Fruit fly (Drosophila melanogaster) whole organism, embryonic: Measurements from ENCODE around the gene HemK2.
A peak's percentile ranks its signal among the peaks of the same experiment; 100 is the strongest.

Experiments
- ATbp ChIP-seq: fragments of 200-800 bp; sonication (Bioruptor generic); optimal IDR thresholded peaks from 2 replicates; lab custom pipeline; 2017; ENCODE audit warnings: missing biosample characterization, mild to moderate bottlenecking, missing genetic modification characterization, missing genetic modification reagents
- CG11093 ChIP-seq: fragments of 200-800 bp; sonication (Bioruptor generic); IDR thresholded peaks from 3 replicates; pipeline ENCODE4 v1.3.6; 2022; ENCODE audit warnings: missing biosample characterization, missing genetic modification characterization
- CG11504 ChIP-seq: fragments of 200-800 bp; sonication (Bioruptor generic); optimal IDR thresholded peaks from 3 replicates; lab custom pipeline; 2019; ENCODE audit warnings: missing biosample characterization, mild to moderate bottlenecking, missing genetic modification characterization, moderate library complexity
- CG11695 ChIP-seq: fragments of 200-800 bp; sonication (Bioruptor generic); IDR thresholded peaks from 3 replicates; pipeline ENCODE4 v1.3.6; 2022; ENCODE audit warnings: missing biosample characterization, missing genetic modification characterization
- CG12299 ChIP-seq: fragments of 200-800 bp; sonication (Bioruptor generic); optimal IDR thresholded peaks from 2 replicates; lab custom pipeline; 2018; ENCODE audit warnings: missing biosample characterization, mild to moderate bottlenecking, missing genetic modification characterization
- CG12744 ChIP-seq: fragments of 200-800 bp; sonication (Bioruptor generic); optimal IDR thresholded peaks from 2 replicates; lab custom pipeline; 2016; ENCODE audit warnings: missing biosample characterization, missing genetic modification characterization
- CG13424 ChIP-seq: fragments of 200-800 bp; sonication (Bioruptor generic); optimal IDR thresholded peaks from 2 replicates; lab custom pipeline; 2019; ENCODE audit warnings: missing biosample characterization, mild to moderate bottlenecking, missing genetic modification characterization, moderate library complexity
- CG14710 ChIP-seq: fragments of 200-800 bp; sonication (Bioruptor generic); optimal IDR thresholded peaks from 3 replicates; lab custom pipeline; 2019; ENCODE audit warnings: missing biosample characterization, mild to moderate bottlenecking, missing genetic modification characterization, moderate library complexity
- CG16863 ChIP-seq: fragments of 200-800 bp; sonication (Bioruptor generic); optimal IDR thresholded peaks from 3 replicates; lab custom pipeline; 2016; ENCODE audit warnings: missing biosample characterization, missing genetic modification characterization
- CG18619 ChIP-seq: fragments of 200-800 bp; sonication (Bioruptor generic); optimal IDR thresholded peaks from 3 replicates; lab custom pipeline; 2017; ENCODE audit warnings: missing biosample characterization, mild to moderate bottlenecking, missing genetic modification characterization
- CG2199 ChIP-seq: fragments of 200-800 bp; sonication (Bioruptor generic); IDR thresholded peaks from 3 replicates; pipeline ENCODE4 v1.3.6; 2022; ENCODE audit warnings: missing biosample characterization, missing genetic modification characterization
- CG2678 ChIP-seq: fragments of 200-800 bp; sonication (Bioruptor generic); optimal IDR thresholded peaks from 3 replicates; lab custom pipeline; 2019; ENCODE audit warnings: missing biosample characterization, mild to moderate bottlenecking, missing genetic modification characterization, moderate library complexity
- CG3163 ChIP-seq: fragments of 200-800 bp; sonication (Bioruptor generic); optimal IDR thresholded peaks from 3 replicates; lab custom pipeline; 2016; ENCODE audit warnings: missing biosample characterization, missing genetic modification characterization
- CG33557 ChIP-seq: fragments of 200-800 bp; sonication (Bioruptor generic); optimal IDR thresholded peaks from 2 replicates; lab custom pipeline; 2019; ENCODE audit warnings: missing biosample characterization, mild to moderate bottlenecking, missing genetic modification characterization, moderate library complexity
- CG6175 ChIP-seq: fragments of 200-800 bp; sonication (Bioruptor generic); IDR thresholded peaks from 3 replicates; pipeline ENCODE4 v1.3.6; 2022; ENCODE audit warnings: missing biosample characterization, missing genetic modification characterization
- CG6272 ChIP-seq: fragments of 200-800 bp; sonication (Bioruptor generic); IDR thresholded peaks from 2 replicates; pipeline ENCODE4 v1.3.6; 2022; ENCODE audit warnings: missing biosample characterization, missing genetic modification characterization
- CG7556 ChIP-seq: fragments of 200-800 bp; sonication (Bioruptor generic); optimal IDR thresholded peaks from 2 replicates; lab custom pipeline; 2017; ENCODE audit warnings: missing biosample characterization, mild to moderate bottlenecking, missing genetic modification characterization
- CG7963 ChIP-seq: fragments of 200-800 bp; sonication (Bioruptor generic); IDR thresholded peaks from 3 replicates; pipeline ENCODE4 v1.3.6; 2022; ENCODE audit warnings: missing biosample characterization, missing genetic modification characterization; ENCODE audit not compliant: partially characterized antibody
- CG8290 ChIP-seq, 3 experiments: fragments of 200-800 bp; sonication (Bioruptor generic); optimal IDR thresholded peaks; 2 replicates each; lab custom pipeline; 2016 to 2019; ENCODE audit warnings: missing biosample characterization in 3 of 3, missing genetic modification characterization in 3 of 3, mild to moderate bottlenecking in 2 of 3, moderate library complexity in 1 of 3
- CG9817 ChIP-seq: fragments of 200-800 bp; sonication (Bioruptor generic); optimal IDR thresholded peaks from 2 replicates; lab custom pipeline; 2018; ENCODE audit warnings: missing biosample characterization, mild to moderate bottlenecking, missing genetic modification characterization, moderate library complexity
- CTCF ChIP-seq: fragments of 200-800 bp; sonication (Bioruptor generic); optimal IDR thresholded peaks from 2 replicates; lab custom pipeline; 2017; ENCODE audit warnings: missing biosample characterization, mild to moderate bottlenecking, missing genetic modification characterization, moderate library complexity
- Dbx ChIP-seq: fragments of 200-800 bp; sonication (Bioruptor generic); IDR thresholded peaks from 3 replicates; pipeline ENCODE4 v1.3.6; 2022; ENCODE audit warnings: missing biosample characterization, missing genetic modification characterization
- Dip2 ChIP-seq: fragments of 200-800 bp; sonication (Bioruptor generic); IDR thresholded peaks from 2 replicates; pipeline ENCODE4 v1.3.6; 2022; ENCODE audit warnings: missing biosample characterization, missing genetic modification characterization
- HLH4C ChIP-seq: fragments of 200-800 bp; sonication (Bioruptor generic); IDR thresholded peaks from 3 replicates; pipeline ENCODE4 v1.3.6; 2022; ENCODE audit warnings: missing biosample characterization, missing genetic modification characterization; ENCODE audit not compliant: partially characterized antibody
- HLH54F ChIP-seq: fragments of 200-800 bp; sonication (Bioruptor generic); optimal IDR thresholded peaks from 3 replicates; lab custom pipeline; 2016; ENCODE audit warnings: missing biosample characterization, missing genetic modification characterization
- HmgD ChIP-seq: fragments of 200-800 bp; sonication (Bioruptor generic); optimal IDR thresholded peaks from 3 replicates; lab custom pipeline; 2016; ENCODE audit warnings: missing biosample characterization, missing genetic modification characterization
- Hr78 ChIP-seq, 2 experiments: fragments of 200-800 bp in 1 of 2; fragments of >200 bp in 1 of 2; sonication (Bioruptor generic) in 1 of 2; optimal IDR thresholded peaks; 2 replicates each; lab custom pipeline; 2017 to 2019; ENCODE audit warnings: missing biosample characterization in 2 of 2, missing genetic modification characterization in 2 of 2, mild to moderate bottlenecking in 1 of 2, moderate library complexity in 1 of 2
- Kr ChIP-seq: fragments of 200-800 bp; sonication (Bioruptor generic); optimal IDR thresholded peaks from 2 replicates; lab custom pipeline; 2017; ENCODE audit warnings: missing biosample characterization, mild to moderate bottlenecking, missing genetic modification characterization
- Lhr ChIP-seq: fragments of 200-800 bp; sonication (Bioruptor generic); optimal IDR thresholded peaks from 3 replicates; lab custom pipeline; 2017; ENCODE audit warnings: mild to moderate bottlenecking, missing biosample characterization, missing genetic modification reagents, missing genetic modification characterization
- Lim3 ChIP-seq: fragments of 200-800 bp; sonication (Bioruptor generic); IDR thresholded peaks from 2 replicates; pipeline ENCODE4 v1.3.6; 2022; ENCODE audit warnings: missing biosample characterization, missing genetic modification characterization
- Mrtf ChIP-seq: fragments of 200-800 bp; sonication (Bioruptor generic); IDR thresholded peaks from 3 replicates; pipeline ENCODE4 v1.3.6; 2022; ENCODE audit warnings: missing biosample characterization, missing genetic modification characterization
- Nf-YB ChIP-seq: fragments of 200-800 bp; sonication (Bioruptor generic); optimal IDR thresholded peaks from 3 replicates; lab custom pipeline; 2019; ENCODE audit warnings: missing biosample characterization, mild to moderate bottlenecking, missing genetic modification characterization, moderate library complexity
- Oaz ChIP-seq: fragments of 200-800 bp; sonication (Bioruptor generic); IDR thresholded peaks from 2 replicates; pipeline ENCODE4 v1.3.6; 2022; ENCODE audit warnings: missing biosample characterization, missing genetic modification characterization
- Pdp1 ChIP-seq, 2 experiments: fragments of 200-800 bp; sonication (Bioruptor generic); optimal IDR thresholded peaks; 3 replicates each; lab custom pipeline; 2016; ENCODE audit warnings: missing biosample characterization in 2 of 2, missing genetic modification characterization in 2 of 2, mild to moderate bottlenecking in 1 of 2, moderate library complexity in 1 of 2
- Sox100B ChIP-seq: fragments of 200-800 bp; sonication (Bioruptor generic); optimal IDR thresholded peaks from 3 replicates; lab custom pipeline; 2018; ENCODE audit warnings: missing biosample characterization, mild to moderate bottlenecking, missing genetic modification characterization
- Taf1 ChIP-seq: fragments of 200-800 bp; sonication (Bioruptor generic); IDR thresholded peaks from 2 replicates; pipeline ENCODE4 v1.3.6; 2022; ENCODE audit warnings: missing biosample characterization, missing genetic modification characterization
- Xrp1 ChIP-seq: fragments of 200-800 bp; sonication (Bioruptor generic); IDR thresholded peaks from 2 replicates; pipeline ENCODE4 v1.3.6; 2022; ENCODE audit warnings: missing biosample characterization, missing genetic modification characterization
- ap ChIP-seq: fragments of 200-800 bp; sonication (Bioruptor generic); IDR thresholded peaks from 2 replicates; pipeline ENCODE4 v1.3.6; 2022; ENCODE audit warnings: missing biosample characterization, missing genetic modification characterization
- croc ChIP-seq: fragments of 200-800 bp; sonication (Bioruptor generic); conservative IDR thresholded peaks from 3 replicates; pipeline ENCODE4 v1.3.6; 2022; ENCODE audit warnings: missing biosample characterization, missing genetic modification characterization
- dm ChIP-seq: fragments of 200-800 bp; sonication (Bioruptor generic); optimal IDR thresholded peaks from 3 replicates; lab custom pipeline; 2016; ENCODE audit warnings: missing biosample characterization, missing genetic modification characterization
- ham ChIP-seq: fragments of 200-800 bp; sonication (Bioruptor generic); IDR thresholded peaks from 2 replicates; pipeline ENCODE4 v1.3.6; 2022; ENCODE audit warnings: missing biosample characterization, missing genetic modification characterization
- jing ChIP-seq: fragments of 200-800 bp; sonication (Bioruptor generic); optimal IDR thresholded peaks from 2 replicates; lab custom pipeline; 2018; ENCODE audit warnings: missing biosample characterization, mild to moderate bottlenecking, missing genetic modification characterization
- rib ChIP-seq: fragments of 200-800 bp; sonication (Bioruptor generic); IDR thresholded peaks from 2 replicates; pipeline ENCODE4 v1.3.6; 2022; ENCODE audit warnings: missing biosample characterization, missing genetic modification characterization
- ro ChIP-seq: fragments of 200-800 bp; sonication (Bioruptor generic); IDR thresholded peaks from 2 replicates; pipeline ENCODE4 v1.3.6; 2022; ENCODE audit warnings: missing biosample characterization, missing genetic modification characterization
- schlank ChIP-seq: fragments of 200-800 bp; sonication (Bioruptor generic); optimal IDR thresholded peaks from 2 replicates; lab custom pipeline; 2018; ENCODE audit warnings: missing biosample characterization, mild to moderate bottlenecking, missing genetic modification characterization
- sim ChIP-seq: fragments of 200-800 bp; sonication (Bioruptor generic); IDR thresholded peaks from 2 replicates; pipeline ENCODE4 v1.3.6; 2022; ENCODE audit warnings: missing biosample characterization, missing genetic modification characterization
- sna ChIP-seq: fragments of 200-800 bp; sonication (Bioruptor generic); IDR thresholded peaks from 2 replicates; pipeline ENCODE4 v1.3.6; 2022; ENCODE audit warnings: missing biosample characterization, missing genetic modification characterization; ENCODE audit not compliant: partially characterized antibody
- ssp ChIP-seq: fragments of 200-800 bp; sonication (Bioruptor generic); IDR thresholded peaks from 2 replicates; pipeline ENCODE4 v1.3.6; 2022; ENCODE audit warnings: missing biosample characterization, missing genetic modification characterization
- tgo ChIP-seq: fragments of 200-800 bp; sonication (Bioruptor generic); IDR thresholded peaks from 3 replicates; pipeline ENCODE4 v1.3.6; 2022; ENCODE audit warnings: missing biosample characterization, missing genetic modification characterization
- tll ChIP-seq, 2 experiments: fragments of 200-800 bp in 1 of 2; fragments of >200 bp in 1 of 2; sonication (Bioruptor generic) in 1 of 2; optimal IDR thresholded peaks; 2 replicates each; lab custom pipeline; 2017 to 2019; ENCODE audit warnings: missing biosample characterization in 2 of 2, missing genetic modification characterization in 2 of 2, mild to moderate bottlenecking in 1 of 2, moderate library complexity in 1 of 2

HemK2 gene

DNA sequence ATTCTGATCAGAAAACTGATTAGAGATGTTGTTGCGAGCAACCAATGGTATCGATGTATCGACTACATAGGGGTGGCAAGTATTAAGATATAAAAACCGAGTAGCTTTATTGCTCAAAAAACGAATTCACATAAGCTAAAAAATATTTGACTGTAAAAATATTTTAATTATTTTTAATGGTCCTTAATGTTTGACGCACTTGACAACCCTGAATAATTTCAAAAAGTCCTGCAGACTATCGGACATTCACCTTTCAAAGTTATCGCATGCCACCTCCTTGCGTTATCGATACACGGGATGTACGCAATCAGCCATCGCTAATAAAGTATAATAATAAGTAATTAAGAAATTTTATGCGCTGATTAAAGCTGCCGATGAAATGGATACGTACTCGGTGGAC, at the start of gene HemK2, which contains the start of the genes Snapin and Tnpo-SR (continued):
- peak; percentile 86 to 88 for TF ChIP-seq Pdp1 (GFP tag; optimal IDR thresholded peaks at IDR 0.05; lab: Kevin White, UChicago)
- TF ChIP-seq ap (GFP tag; lab: Robert Waterston, UW) = peak; percentile 89
- TF ChIP-seq CG13424 = peak; percentile 94
- TF ChIP-seq CG9817 (tag; lab: Kevin White, UChicago) = peak; percentile 94
- TF ChIP-seq ATbp (GFP tag; lab: Kevin White, UChicago) = peak; percentile 73
- peak; percentile 86 for TF ChIP-seq CG8290 (GFP tag; optimal IDR thresholded peaks at IDR 0.05; lab: Kevin White, UChicago)
- peak; percentile 83 to 92 for TF ChIP-seq CG8290 (tag; optimal IDR thresholded peaks at IDR 0.05; lab: Kevin White, UChicago)
- TF ChIP-seq CG11093 (GFP tag; lab: Robert Waterston, UW) = peak; percentile 91
- TF ChIP-seq HLH4C (GFP tag; lab: Robert Waterston, UW) = peak; percentile 95
- TF ChIP-seq CG7963 = peak; percentile 72
- TF ChIP-seq sna (GFP tag; lab: Robert Waterston, UW) = peak; percentile 98
- peak; percentile 91 for TF ChIP-seq croc (GFP tag; lab: Robert Waterston, UW)
- peak; percentile 47; the same call in 1 of the 2 replicates for TF ChIP-seq ham (GFP tag; lab: Robert Waterston, UW)
- peak; percentile 90 for TF ChIP-seq Taf1 (GFP tag; lab: Robert Waterston, UW)
- peak; percentile 91 for TF ChIP-seq CG11695 (GFP tag; lab: Robert Waterston, UW)
- no peak; the same call in 1 of the 2 replicates for TF ChIP-seq Dip2 (GFP tag; lab: Robert Waterston, UW)
- peak; percentile 92 for TF ChIP-seq CG16863 (GFP tag; lab: Kevin White, UChicago)
- TF ChIP-seq Oaz = peak; percentile 91
- TF ChIP-seq CG18619 (GFP tag; lab: Kevin White, UChicago) = peak; percentile 80
- TF ChIP-seq CG6272 (GFP tag; lab: Robert Waterston, UW) = peak; percentile 94
- peak; percentile 86 for TF ChIP-seq ssp (GFP tag; lab: Robert Waterston, UW)
- peak; percentile 93 for TF ChIP-seq CG2678 (tag; lab: Kevin White, UChicago)
- peak; percentile 84 for TF ChIP-seq CG33557 (GFP tag; lab: Kevin White, UChicago)
- peak; percentile 72; the same call in 1 of the 2 replicates for TF ChIP-seq sim (GFP tag; lab: Robert Waterston, UW)
- peak; percentile 25 for TF ChIP-seq CTCF (GFP tag; lab: Kevin White, UChicago)
- peak; percentile 95 for TF ChIP-seq tgo (GFP tag; lab: Robert Waterston, UW)
- TF ChIP-seq Lhr = peak; percentile 82
- TF ChIP-seq ro (GFP tag; lab: Robert Waterston, UW) = peak; percentile 60
- peak; percentile 95 for TF ChIP-seq Dbx (GFP tag; lab: Robert Waterston, UW)
- peak; percentile 79 for TF ChIP-seq Sox100B (GFP tag; lab: Kevin White, UChicago)
- TF ChIP-seq Lim3 = peak; percentile 60; the same call in 1 of the 2 replicates
- TF ChIP-seq CG6175 = peak; percentile 80
- no peak for TF ChIP-seq jing (GFP tag; lab: Kevin White, UChicago)
- TF ChIP-seq CG2199 = peak; percentile 85; the same call in 2 of the 3 replicates
- peak; percentile 95 for TF ChIP-seq Xrp1 (GFP tag; lab: Robert Waterston, UW)
- peak; percentile 71 for TF ChIP-seq schlank
- peak; percentile 88 for TF ChIP-seq rib (GFP tag; lab: Robert Waterston, UW)
- TF ChIP-seq HmgD (GFP tag; lab: Kevin White, UChicago) = no peak
- no peak for TF ChIP-seq Kr (GFP tag; lab: Kevin White, UChicago)
- peak; percentile 68 for TF ChIP-seq Nf-YB (GFP tag; lab: Kevin White, UChicago)
- TF ChIP-seq Mrtf (GFP tag; lab: Robert Waterston, UW) = peak; percentile 91
- peak; percentile 91 for TF ChIP-seq CG11504 (tag; lab: Kevin White, UChicago)
- peak; percentile 94 for TF ChIP-seq CG14710 (tag; lab: Kevin White, UChicago)
- peak; percentile 91 for TF ChIP-seq CG7556 (GFP tag; lab: Kevin White, UChicago)
- TF ChIP-seq CG12299 (tag; lab: Kevin White, UChicago) = peak; percentile 90
- peak; percentile 87 for TF ChIP-seq CG12744 (GFP tag; lab: Kevin White, UChicago)
- no peak for TF ChIP-seq Hr78 (GFP tag; optimal IDR thresholded peaks at IDR 0.05; lab: Kevin White, UChicago)
- TF ChIP-seq tll (GFP tag; optimal IDR thresholded peaks at IDR 0.05; lab: Kevin White, UChicago) = peak in 1 of 2 experiments; percentile 1
- peak; percentile 86 for TF ChIP-seq HLH54F (GFP tag; lab: Kevin White, UChicago)
- peak; percentile 72 for TF ChIP-seq dm (GFP tag; lab: Kevin White, UChicago)
- TF ChIP-seq CG3163 (GFP tag; lab: Kevin White, UChicago) = peak; percentile 59
